Fruit fly (Drosophila melanogaster): ENCODE results near the gene Nepl6.
A peak's percentile ranks its signal among the peaks of the same experiment; 100 is the strongest.

- no peak for TF ChIP-seq CoRest (tag; optimal IDR thresholded peaks at IDR 0.05)
- TF ChIP-seq CG6683 (GFP tag; optimal IDR thresholded peaks at IDR 0.05), result peak; percentile 27
- no peak for TF ChIP-seq kay (GFP tag; optimal IDR thresholded peaks at IDR 0.05)
- TF ChIP-seq gt (GFP tag; IDR thresholded peaks at IDR 0.05), result no peak
- TF ChIP-seq CG2129 (GFP tag; IDR thresholded peaks at IDR 0.05; ENCODE audit: partially characterized antibody), result no peak
- no peak for TF ChIP-seq Ptx1 (GFP tag; IDR thresholded peaks at IDR 0.05)
- no peak for TF ChIP-seq run (tag; optimal IDR thresholded peaks at IDR 0.05)
- peak; percentile 42 for TF ChIP-seq CG7271 (tag; optimal IDR thresholded peaks at IDR 0.05)
- TF ChIP-seq stc (GFP tag; IDR thresholded peaks at IDR 0.05), result peak; percentile 51; the same call in 1 of the 2 replicates
- TF ChIP-seq Hr3 (GFP tag; optimal IDR thresholded peaks at IDR 0.05), result no peak
- no peak for TF ChIP-seq slp2 (GFP tag; optimal IDR thresholded peaks at IDR 0.05)
- no peak for TF ChIP-seq Doc2 (GFP tag; IDR thresholded peaks at IDR 0.05)
Observed at dm6 chr2L:6356686-6357362, 28.5 kb downstream of the Nepl6 start.

Data from whole organism, embryonic.